Worm (Caenorhabditis elegans): ENCODE data around the gene rbm-28.

- TF ChIP-seq ama-1 (optimal IDR thresholded peaks at IDR 0.05) (no peak), B0310.2 (tag; optimal IDR thresholded peaks at IDR 0.05) (no peak), tbx-11 (GFP tag; IDR thresholded peaks at IDR 0.05) (no peak), scrt-1 (GFP tag; IDR thresholded peaks at IDR 0.05) (no peak), hmg-4 (GFP tag; optimal IDR thresholded peaks at IDR 0.05) (no peak), pes-1 (GFP tag; IDR thresholded peaks at IDR 0.05) (no peak), ceh-13 (GFP tag; optimal IDR thresholded peaks at IDR 0.05) (no peak), flt-1 (GFP tag; IDR thresholded peaks at IDR 0.05) (no peak), tbx-37 (GFP tag; conservative IDR thresholded peaks at IDR 0.05) (no peak), ets-7 (tag; optimal IDR thresholded peaks at IDR 0.05) (no peak), hnd-1 (tag; optimal IDR thresholded peaks at IDR 0.05) (no peak), sea-1 (GFP tag; conservative IDR thresholded peaks at IDR 0.05) (no peak), tra-4 (tag; optimal IDR thresholded peaks at IDR 0.05) (no peak)
Measured at ce11 chrII:14813106-14813505, 44.0 kb upstream of the rbm-28 start.

Measured in whole organism, early embryonic.